Worm (Caenorhabditis elegans): ENCODE results near the gene Y45F10D.14.

Y45F10D.14 gene

DNA sequence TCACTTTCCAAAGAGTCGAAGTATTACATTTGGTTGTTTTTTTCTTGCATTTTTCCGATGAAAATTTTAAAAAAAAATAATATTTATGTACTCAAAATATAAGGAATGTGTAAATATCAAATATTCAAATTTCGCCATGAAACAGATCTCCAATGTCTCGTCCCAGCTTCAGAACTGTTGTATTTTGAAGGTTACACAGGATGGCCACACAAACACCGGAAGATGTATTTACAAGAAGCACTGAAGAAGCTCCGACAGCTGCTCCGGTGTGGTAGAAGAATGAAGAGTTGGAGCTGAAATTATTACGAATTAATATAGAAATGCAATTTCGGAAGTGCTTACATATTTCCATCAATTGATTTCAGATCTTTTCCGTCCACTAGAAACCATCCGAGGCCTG, 25.3 kb downstream of the Y45F10D.14 start:
- no peak for TF ChIP-seq lin-13 (GFP tag; optimal IDR thresholded peaks at IDR 0.05)
- no peak for TF ChIP-seq sox-4 (tag; optimal IDR thresholded peaks at IDR 0.05)
- TF ChIP-seq snu-23 (GFP tag; optimal IDR thresholded peaks at IDR 0.05): no peak
- no peak for TF ChIP-seq fkh-10 (GFP tag; optimal IDR thresholded peaks at IDR 0.05)
- TF ChIP-seq dpl-1 (GFP tag; optimal IDR thresholded peaks at IDR 0.05): no peak
- TF ChIP-seq nhr-12 (tag; optimal IDR thresholded peaks at IDR 0.05): no peak
- TF ChIP-seq aha-1 (tag; optimal IDR thresholded peaks at IDR 0.05): no peak
- TF ChIP-seq elt-2 (tag; optimal IDR thresholded peaks at IDR 0.05): no peak
- TF ChIP-seq elt-3 (tag; optimal IDR thresholded peaks at IDR 0.05): no peak

- TF ChIP-seq lsy-2 (tag; optimal IDR thresholded peaks at IDR 0.05) (peak in 1 of 2 experiments; percentile 36), nhr-85 (tag) (peak; percentile 64), sox-4 (tag; optimal IDR thresholded peaks at IDR 0.05) (no peak), ceh-8 (GFP tag; optimal IDR thresholded peaks at IDR 0.05) (no peak)
Observed at ce11 chrIV:13778710-13779109, 28.9 kb downstream of the Y45F10D.14 start, which contains the start of gene gly-10. Gene gly-10 (plus strand): TSS chrIV:13779096.

DNA sequence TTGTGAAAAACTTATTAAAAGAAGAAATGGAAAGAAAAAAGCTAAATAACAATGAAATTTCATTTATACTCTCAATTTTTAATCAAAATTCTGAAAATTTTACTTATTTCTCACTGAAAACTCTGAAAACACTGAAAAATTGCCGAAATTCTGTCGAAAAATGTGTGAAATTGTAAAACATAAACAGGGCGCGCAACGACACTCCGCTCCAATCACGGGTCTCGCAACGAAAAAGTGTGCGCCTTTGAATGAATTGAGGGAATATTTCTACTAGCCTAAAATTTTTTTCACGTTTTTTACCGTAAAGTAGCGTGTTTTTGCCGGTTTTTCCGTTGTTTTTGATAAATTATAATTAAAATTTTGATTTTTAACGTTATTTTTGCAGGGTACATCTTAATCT, 30.1 kb downstream of the Y45F10D.14 start, which contains the start of gene rpl-18:
Gene rpl-18, plus strand, starts transcription at position 386 of the 400 bp plus-strand sequence.
- TF ChIP-seq nhr-12 (tag; optimal IDR thresholded peaks at IDR 0.05): no peak
- TF ChIP-seq fos-1 (tag; optimal IDR thresholded peaks at IDR 0.05): peak; percentile 49
- peak; percentile 85 for TF ChIP-seq mep-1 (tag; optimal IDR thresholded peaks at IDR 0.05)
- peak; percentile 48 for TF ChIP-seq egl-13 (tag; optimal IDR thresholded peaks at IDR 0.05)
- no peak for TF ChIP-seq C34B4.2 (tag; optimal IDR thresholded peaks at IDR 0.05)
- TF ChIP-seq nhr-90 (tag; optimal IDR thresholded peaks at IDR 0.05; ENCODE audit: poor library complexity): peak; percentile 67
- peak; percentile 74 to 84 (median 80) for TF ChIP-seq dpl-1 (GFP tag; optimal IDR thresholded peaks at IDR 0.05)
- TF ChIP-seq ces-1 (GFP tag; optimal IDR thresholded peaks at IDR 0.05): no peak
- TF ChIP-seq nhr-237 (tag; optimal IDR thresholded peaks at IDR 0.05): peak; percentile 38
- TF ChIP-seq isw-1 (GFP tag; IDR thresholded peaks at IDR 0.05): peak; percentile 65
- no peak for TF ChIP-seq nhr-28 (tag; optimal IDR thresholded peaks at IDR 0.05)
- TF ChIP-seq lin-39 (tag; optimal IDR thresholded peaks at IDR 0.05): peak; percentile 29
- peak; percentile 25 for TF ChIP-seq pax-3 (tag; optimal IDR thresholded peaks at IDR 0.05)
- TF ChIP-seq egl-27 (tag; optimal IDR thresholded peaks at IDR 0.05): no peak
- TF ChIP-seq lin-35 (GFP tag; optimal IDR thresholded peaks at IDR 0.05): peak; percentile 80 to 90
- TF ChIP-seq rnt-1 (tag; optimal IDR thresholded peaks at IDR 0.05): peak; percentile 80
- TF ChIP-seq tbx-2 (tag; optimal IDR thresholded peaks at IDR 0.05): peak; percentile 72
- no peak for TF ChIP-seq Y116A8C.19 (tag; optimal IDR thresholded peaks at IDR 0.05; ENCODE audit: borderline replicate concordance)
- TF ChIP-seq aha-1 (tag; optimal IDR thresholded peaks at IDR 0.05): no peak
- peak; percentile 39 to 86 (median 64) for TF ChIP-seq ceh-82 (tag; optimal IDR thresholded peaks at IDR 0.05)
- TF ChIP-seq fkh-8 (tag; optimal IDR thresholded peaks at IDR 0.05): peak; percentile 69
- no peak for TF ChIP-seq ceh-88 (GFP tag; IDR thresholded peaks at IDR 0.05)
- TF ChIP-seq unc-30 (tag; optimal IDR thresholded peaks at IDR 0.05): no peak
- TF ChIP-seq sox-4 (tag; optimal IDR thresholded peaks at IDR 0.05): peak; percentile 47
- peak; percentile 62 for TF ChIP-seq nhr-19 (GFP tag; conservative IDR thresholded peaks at IDR 0.05)
- TF ChIP-seq nhr-20 (tag; optimal IDR thresholded peaks at IDR 0.05): peak; percentile 73
- peak; percentile 91 for TF ChIP-seq unc-130 (tag; optimal IDR thresholded peaks at IDR 0.05)
- TF ChIP-seq C16A3.4 (tag; optimal IDR thresholded peaks at IDR 0.05): peak; percentile 83
- TF ChIP-seq mdl-1 (tag; optimal IDR thresholded peaks at IDR 0.05): peak in 1 of 2 experiments; percentile 69
- no peak for TF ChIP-seq ceh-63 (GFP tag; optimal IDR thresholded peaks at IDR 0.05)
- no peak for TF ChIP-seq lin-14 (GFP tag; optimal IDR thresholded peaks at IDR 0.05)
- TF ChIP-seq nhr-47 (tag; optimal IDR thresholded peaks at IDR 0.05): peak; percentile 79
- TF ChIP-seq mab-9 (GFP tag; IDR thresholded peaks at IDR 0.05): no peak
- TF ChIP-seq unc-98 (GFP tag; IDR thresholded peaks at IDR 0.05): no peak
- peak; percentile 42 for TF ChIP-seq snpc-4 (tag; optimal IDR thresholded peaks at IDR 0.05)
- TF ChIP-seq nhr-85 (tag): peak; percentile 72
- TF ChIP-seq unc-86 (tag; optimal IDR thresholded peaks at IDR 0.05): peak; percentile 54
- peak; percentile 88 to 94 for TF ChIP-seq lsy-2 (tag; optimal IDR thresholded peaks at IDR 0.05)
- peak; percentile 59 for TF ChIP-seq irx-1 (tag; optimal IDR thresholded peaks at IDR 0.05)
- TF ChIP-seq blmp-1 (tag; optimal IDR thresholded peaks at IDR 0.05): peak; percentile 57
- TF ChIP-seq elt-2 (tag; optimal IDR thresholded peaks at IDR 0.05): peak; percentile 6
- TF ChIP-seq lin-15B (tag; optimal IDR thresholded peaks at IDR 0.05): peak; percentile 95
- TF ChIP-seq sup-37 (GFP tag; optimal IDR thresholded peaks at IDR 0.05): no peak
